Worm (Caenorhabditis elegans) whole organism, young adult: ENCODE measurements around the gene sre-9.

Experiments used
- B0261.1 ChIP-seq: sonication (generic microtip); optimal IDR thresholded peaks from 2 replicates; lab custom pipeline; 2016; ENCODE audit warnings: mild to moderate bottlenecking, missing genetic modification characterization, moderate library complexity, missing compliant biosample characterization
- B0336.3 ChIP-seq: fragments of 200-800 bp; sonication (Bioruptor generic); IDR thresholded peaks from 2 replicates; pipeline ENCODE4 v1.3.6; 2022; ENCODE audit warnings: missing genetic modification characterization, missing compliant biosample characterization
- C06A6.2 ChIP-seq: fragments of 200-800 bp; sonication (Bioruptor generic); conservative IDR thresholded peaks from 2 replicates; pipeline ENCODE4 v1.3.6; 2022; ENCODE audit warnings: missing genetic modification characterization, missing compliant biosample characterization
- F10E7.11 ChIP-seq: sonication (generic microtip); optimal IDR thresholded peaks from 2 replicates; lab custom pipeline; 2017; ENCODE audit warnings: mild to moderate bottlenecking, missing genetic modification characterization, moderate library complexity, missing compliant biosample characterization
- F49E8.2 ChIP-seq: sonication (generic microtip); optimal IDR thresholded peaks from 3 replicates; lab custom pipeline; 2017; ENCODE audit warnings: missing genetic modification characterization, mild to moderate bottlenecking, missing compliant biosample characterization, antibody characterized with exemption, moderate library complexity; ENCODE audit not compliant: insufficient read depth
- F57A8.1 ChIP-seq: fragments of 200-800 bp; sonication (Bioruptor generic); optimal IDR thresholded peaks from 2 replicates; lab custom pipeline; 2018; ENCODE audit warnings: mild to moderate bottlenecking, missing genetic modification characterization, moderate library complexity, missing compliant biosample characterization
- F57C9.4 ChIP-seq: sonication (generic microtip); optimal IDR thresholded peaks from 2 replicates; lab custom pipeline; 2017; ENCODE audit warnings: mild to moderate bottlenecking, missing genetic modification characterization, missing compliant biosample characterization
- T26A5.8 ChIP-seq: sonication (generic microtip); optimal IDR thresholded peaks from 2 replicates; lab custom pipeline; 2016; ENCODE audit warnings: missing genetic modification characterization, missing compliant biosample characterization
- Y95B8A.8 ChIP-seq: fragments of 200-800 bp; sonication (Bioruptor generic); IDR thresholded peaks from 2 replicates; pipeline ENCODE4 v1.3.6; 2022; ENCODE audit warnings: missing genetic modification reagents, missing genetic modification characterization, missing compliant biosample characterization
- aptf-3 ChIP-seq: fragments of 200-800 bp; sonication (Bioruptor generic); IDR thresholded peaks from 2 replicates; pipeline ENCODE4 v1.3.6; 2022; ENCODE audit warnings: missing genetic modification characterization, missing compliant biosample characterization
- atf-7 ChIP-seq: sonication (generic microtip); optimal IDR thresholded peaks from 2 replicates; lab custom pipeline; 2017; ENCODE audit warnings: mild to moderate bottlenecking, missing genetic modification characterization, missing compliant biosample characterization
- attf-3 ChIP-seq: fragments of 200-800 bp; sonication (Bioruptor generic); conservative IDR thresholded peaks from 2 replicates; pipeline ENCODE4 v1.3.6; 2022; ENCODE audit warnings: missing genetic modification reagents, missing genetic modification characterization, missing compliant biosample characterization
- attf-6 ChIP-seq: fragments of 200-800 bp; sonication (Bioruptor generic); IDR thresholded peaks from 2 replicates; pipeline ENCODE4 v1.3.6; 2022; ENCODE audit warnings: missing genetic modification reagents, missing genetic modification characterization, missing compliant biosample characterization
- cebp-1 ChIP-seq, 2 experiments: fragments of 200-800 bp in 1 of 2; sonication (Bioruptor generic) in 1 of 2; sonication (generic microtip) in 1 of 2; IDR thresholded peaks in 1 of 2; optimal IDR thresholded peaks in 1 of 2; 2 replicates each; pipeline versions ENCODE4 v1.3.6 to Lab custom; 2017 to 2022; ENCODE audit warnings: missing compliant biosample characterization in 2 of 2, missing genetic modification characterization in 2 of 2, mild to moderate bottlenecking in 1 of 2, missing genetic modification reagents in 1 of 2, moderate library complexity in 1 of 2
- die-1 ChIP-seq: sonication (generic microtip); optimal IDR thresholded peaks from 2 replicates; lab custom pipeline; 2016; ENCODE audit warnings: missing genotype, mild to moderate bottlenecking, missing genetic modification characterization, missing compliant biosample characterization
- hlh-12 ChIP-seq: sonication (generic microtip); optimal IDR thresholded peaks from 2 replicates; lab custom pipeline; 2016; ENCODE audit warnings: missing genetic modification characterization, missing compliant biosample characterization
- hrde-1 ChIP-seq: sonication (generic microtip); optimal IDR thresholded peaks from 2 replicates; lab custom pipeline; 2016; ENCODE audit warnings: missing genetic modification characterization, mild to moderate bottlenecking, missing compliant biosample characterization, moderate library complexity, missing genotype, missing genetic modification reagents, borderline replicate concordance
- lag-1 ChIP-seq: fragments of 200-800 bp; sonication (Bioruptor generic); IDR thresholded peaks from 2 replicates; pipeline ENCODE4 v1.3.6; 2022; ENCODE audit warnings: missing genetic modification reagents, missing genetic modification characterization, missing compliant biosample characterization
- lin-35 ChIP-seq, 3 experiments: fragments of 150-350 bp in 2 of 3; sonication (generic microtip) in 1 of 3; optimal IDR thresholded peaks; 2 replicates each; lab custom pipeline; 2014 to 2018; ENCODE audit warnings: missing biosample characterization in 3 of 3, missing genetic modification characterization in 3 of 3, missing genetic modification reagents in 3 of 3
- lin-54 ChIP-seq: fragments of 200-800 bp; sonication (Bioruptor generic); optimal IDR thresholded peaks from 2 replicates; lab custom pipeline; 2018; ENCODE audit warnings: mild to moderate bottlenecking, missing genetic modification characterization, missing compliant biosample characterization
- lir-1 ChIP-seq: fragments of 200-800 bp; sonication (Bioruptor generic); conservative IDR thresholded peaks from 2 replicates; pipeline ENCODE4 v1.3.6; 2022; ENCODE audit warnings: missing genetic modification reagents, missing genetic modification characterization, missing compliant biosample characterization
- madf-3 ChIP-seq: fragments of 200-800 bp; sonication (Bioruptor generic); IDR thresholded peaks from 2 replicates; pipeline ENCODE4 v1.3.6; 2022; ENCODE audit warnings: missing genetic modification reagents, missing genetic modification characterization, missing compliant biosample characterization
- nfya-2 ChIP-seq: fragments of 200-800 bp; sonication (Bioruptor generic); IDR thresholded peaks from 2 replicates; pipeline ENCODE4 v1.3.6; 2022; ENCODE audit warnings: missing genetic modification reagents, missing genetic modification characterization, missing compliant biosample characterization
- nhr-90 ChIP-seq: sonication (generic microtip); optimal IDR thresholded peaks from 2 replicates; lab custom pipeline; 2016; ENCODE audit warnings: missing genotype, mild to moderate bottlenecking, missing genetic modification characterization, missing compliant biosample characterization
- snpc-4 ChIP-seq, 5 experiments: fragments of 150-350 bp in 1 of 5; sonication (generic microtip) in 4 of 5; optimal IDR thresholded peaks; 2 replicates each; lab custom pipeline; 2014 to 2018; ENCODE audit warnings: missing genetic modification characterization in 5 of 5, missing biosample characterization in 3 of 5, antibody characterized with exemption in 2 of 5, mild to moderate bottlenecking in 2 of 5, missing compliant biosample characterization in 2 of 5, missing genotype in 2 of 5, moderate library complexity in 2 of 5, missing genetic modification reagents in 1 of 5
- somi-1 ChIP-seq: fragments of 200-800 bp; sonication (Bioruptor generic); optimal IDR thresholded peaks from 2 replicates; lab custom pipeline; 2018; ENCODE audit warnings: mild to moderate bottlenecking, missing genetic modification characterization, missing compliant biosample characterization
- tbx-9 ChIP-seq: sonication (generic microtip); optimal IDR thresholded peaks from 2 replicates; lab custom pipeline; 2016; ENCODE audit warnings: borderline replicate concordance, missing genetic modification characterization, inconsistent platforms, missing compliant biosample characterization
- ztf-22 ChIP-seq: fragments of 200-800 bp; sonication (Bioruptor generic); optimal IDR thresholded peaks from 2 replicates; lab custom pipeline; 2018; ENCODE audit warnings: mild to moderate bottlenecking, missing genetic modification characterization, moderate library complexity, missing compliant biosample characterization
- ztf-26 ChIP-seq: sonication (generic microtip); optimal IDR thresholded peaks from 2 replicates; lab custom pipeline; 2017; ENCODE audit warnings: missing genetic modification characterization, missing compliant biosample characterization

sre-9 gene

DNA sequence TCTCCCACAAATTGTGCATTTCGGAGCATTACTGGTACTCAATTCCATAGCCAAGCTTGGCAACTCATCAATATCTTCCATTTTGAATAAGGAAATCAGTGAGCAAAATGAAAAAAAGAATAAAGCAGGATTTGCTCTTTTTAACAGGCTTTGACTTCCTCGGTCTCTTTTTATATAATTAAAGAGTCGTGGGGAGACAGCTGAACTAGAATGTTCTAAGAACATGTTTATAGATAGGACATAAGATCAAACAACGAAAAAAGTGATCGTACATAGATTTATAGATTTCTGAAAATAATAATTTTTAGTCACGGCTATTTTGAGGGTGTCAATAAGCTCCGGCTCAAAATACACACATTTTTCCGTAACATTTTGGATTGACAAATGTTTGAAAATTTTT is 34.6 kb upstream of the sre-9 start, which contains the start of gene nhr-189:
Gene nhr-189, minus strand, starts transcription at position 121 of the 400 bp plus-strand sequence.
- no peak for TF ChIP-seq B0336.3 (GFP tag; lab: Robert Waterston, UW)
- no peak for TF ChIP-seq tbx-9 (tag; lab: Kevin White, UChicago)
- TF ChIP-seq madf-3 (GFP tag; lab: Robert Waterston, UW) = no peak

DNA sequence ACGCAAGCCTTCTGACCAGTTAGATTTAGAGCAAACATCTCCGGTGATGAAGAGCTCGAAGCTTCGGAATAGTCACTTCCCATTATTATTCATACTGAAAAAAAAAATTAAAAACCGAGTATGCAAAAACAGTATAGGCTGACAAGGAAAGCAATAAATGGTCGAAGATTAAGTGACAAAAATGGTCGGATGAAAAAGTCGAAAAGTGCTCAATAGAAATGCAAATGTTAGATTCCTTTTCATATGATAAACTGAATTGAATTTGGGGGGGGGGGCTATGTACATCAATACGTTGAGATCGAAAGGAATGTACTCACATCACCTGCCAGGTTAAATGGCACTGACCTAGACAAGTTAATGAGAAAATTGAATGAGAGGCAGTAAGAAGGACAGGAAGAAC is 31.9 kb upstream of the sre-9 start, which contains the start of gene nhr-187:
Gene nhr-187, minus strand, starts transcription at position 101 of the 400 bp plus-strand sequence.
- TF ChIP-seq nfya-2 (GFP tag; lab: Robert Waterston, UW) (no peak), atf-7 (tag; lab: Kevin White, UChicago) (no peak), C06A6.2 (GFP tag; lab: Robert Waterston, UW) (no peak), lin-35 (GFP tag; optimal IDR thresholded peaks at IDR 0.05; lab: Kevin White, UChicago) (no peak), attf-6 (GFP tag; lab: Robert Waterston, UW) (no peak), F10E7.11 (no peak), lag-1 (GFP tag; lab: Robert Waterston, UW) (no peak), lin-54 (no peak), aptf-3 (GFP tag; lab: Robert Waterston, UW) (no peak), cebp-1 (GFP tag; IDR thresholded peaks at IDR 0.05; lab: Robert Waterston, UW) (no peak), cebp-1 (tag; optimal IDR thresholded peaks at IDR 0.05; lab: Kevin White, UChicago) (no peak), Y95B8A.8 (GFP tag; lab: Robert Waterston, UW) (no peak), hrde-1 (no peak), nhr-90 (no peak), F49E8.2 (tag; lab: Kevin White, UChicago) (no peak), somi-1 (GFP tag; lab: Kevin White, UChicago) (no peak), hlh-12 (tag; lab: Kevin White, UChicago) (no peak), ztf-22 (GFP tag; lab: Kevin White, UChicago) (no peak), lir-1 (GFP tag; lab: Robert Waterston, UW) (no peak)
- TF ChIP-seq, all 124 proteins: peak for 0

DNA sequence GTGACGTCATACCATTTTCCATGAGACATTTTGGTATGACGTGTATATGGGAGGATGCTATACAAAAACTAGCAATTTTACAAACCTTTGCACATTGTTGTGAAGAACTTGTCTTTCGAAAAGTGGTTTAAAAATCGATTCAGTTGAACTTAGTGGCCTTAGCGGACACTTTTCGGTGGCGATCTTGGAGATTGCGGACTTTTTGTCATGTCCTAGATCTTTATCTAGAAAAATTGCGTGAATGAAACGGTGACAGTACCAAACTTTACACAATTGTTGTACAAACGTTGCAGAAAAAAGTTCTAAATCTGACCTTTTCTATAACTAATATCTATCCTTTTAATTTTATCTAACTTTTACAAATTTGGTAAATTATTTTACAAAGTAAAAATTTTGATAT is 29.5 kb upstream of the sre-9 start:
- no peak for TF ChIP-seq lir-1 (GFP tag; lab: Robert Waterston, UW)
- TF ChIP-seq B0261.1 (tag; lab: Kevin White, UChicago) = no peak

DNA sequence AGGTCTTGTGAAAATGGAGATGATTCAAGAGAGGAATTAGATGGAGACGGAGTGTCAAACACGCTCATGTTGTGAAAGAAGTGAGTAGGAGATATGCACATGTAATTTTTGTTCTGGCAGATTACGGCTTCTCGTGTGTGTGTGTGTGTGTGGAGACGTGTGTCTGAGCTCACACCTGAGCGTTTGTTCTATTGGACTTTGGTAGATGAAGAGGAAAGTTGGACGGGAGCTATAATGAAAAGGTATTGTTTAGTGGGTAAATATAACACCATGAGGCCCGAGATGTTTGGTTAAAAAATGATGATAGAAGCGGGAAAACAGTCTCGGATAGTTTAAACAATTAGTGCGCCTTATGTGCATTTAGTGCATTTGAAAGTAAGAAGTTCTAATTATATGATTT is 25.9 kb upstream of the sre-9 start, which contains the start of gene nhr-157:
Gene nhr-157, minus strand, starts transcription at position 101 of the 400 bp plus-strand sequence.
- no peak for TF ChIP-seq T26A5.8 (tag; lab: Kevin White, UChicago)

DNA sequence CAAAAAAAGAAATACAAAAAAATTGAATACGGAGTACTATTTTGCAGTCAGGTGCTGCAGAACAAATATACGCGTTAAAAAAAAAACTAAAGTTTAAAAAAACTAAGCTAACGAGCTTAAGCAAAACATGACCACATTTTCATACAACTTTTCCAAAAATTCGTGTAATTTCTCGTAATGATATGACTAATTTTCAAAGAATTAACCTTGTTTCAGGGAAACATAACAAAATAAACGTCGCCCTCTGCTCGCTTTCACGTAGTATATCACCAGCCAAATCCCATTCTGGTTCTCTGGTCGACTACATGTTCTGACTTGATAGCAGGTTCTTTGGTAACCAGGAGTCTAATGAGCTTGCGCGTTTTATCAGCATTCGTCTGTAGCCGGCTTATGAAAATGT is 24.4 kb upstream of the sre-9 start:
- TF ChIP-seq snpc-4 (GFP tag; optimal IDR thresholded peaks at IDR 0.05; lab: Kevin White, UChicago) = no peak
- TF ChIP-seq snpc-4 (tag; optimal IDR thresholded peaks at IDR 0.05; lab: Kevin White, UChicago) = no peak
- no peak for TF ChIP-seq atf-7 (tag; lab: Kevin White, UChicago)
- TF ChIP-seq attf-3 (GFP tag; lab: Robert Waterston, UW) = no peak
- TF ChIP-seq F57A8.1 = no peak
- TF ChIP-seq ztf-26 = no peak
- no peak for TF ChIP-seq F57C9.4 (tag; lab: Kevin White, UChicago)
- no peak for TF ChIP-seq die-1 (tag; lab: Kevin White, UChicago)
- no peak for TF ChIP-seq somi-1 (GFP tag; lab: Kevin White, UChicago)
- TF ChIP-seq, all 124 proteins: peak for 0
